Fruit fly (Drosophila melanogaster): ENCODE measurements around the gene CG33298.

dm6 chr2L:9495418-9495779 is at the start of gene CG33298:
- no peak for TF ChIP-seq usp (GFP tag; optimal IDR thresholded peaks at IDR 0.05)
- TF ChIP-seq psq (optimal IDR thresholded peaks at IDR 0.05), result no peak
- no peak for TF ChIP-seq EcR (GFP tag; optimal IDR thresholded peaks at IDR 0.05)
- no peak for TF ChIP-seq CG8478 (optimal IDR thresholded peaks at IDR 0.05)
- TF ChIP-seq pan (optimal IDR thresholded peaks at IDR 0.05), result no peak
- no peak for TF ChIP-seq Dll (optimal IDR thresholded peaks at IDR 0.05)
